Worm (Caenorhabditis elegans) whole organism, midembryonic: ENCODE data around the gene trx-5.

ENCODE experiments used
- T22C8.4 ChIP-seq: fragments of 200-800 bp; sonication (Bioruptor generic); IDR thresholded peaks from 2 replicates; pipeline ENCODE4 v1.3.6; 2022; ENCODE audit warnings: missing genetic modification characterization, missing compliant biosample characterization
- cog-1 ChIP-seq: sonication (generic microtip); optimal IDR thresholded peaks from 2 replicates; lab custom pipeline; 2016; ENCODE audit warnings: missing genetic modification characterization, missing compliant biosample characterization
- flt-1 ChIP-seq: fragments of 200-800 bp; sonication (Bioruptor generic); IDR thresholded peaks from 2 replicates; pipeline ENCODE4 v1.3.6; 2022; ENCODE audit warnings: missing genetic modification characterization, missing compliant biosample characterization
- klf-2 ChIP-seq: fragments of 200-800 bp; sonication (Bioruptor generic); conservative IDR thresholded peaks from 2 replicates; pipeline ENCODE4 v1.3.6; 2022; ENCODE audit warnings: missing genetic modification reagents, missing genetic modification characterization, missing compliant biosample characterization
- med-1 ChIP-seq: sonication (generic microtip); optimal IDR thresholded peaks from 2 replicates; lab custom pipeline; 2017; ENCODE audit warnings: missing genetic modification characterization, mild to moderate bottlenecking, missing compliant biosample characterization, antibody characterized with exemption, missing genetic modification reagents; ENCODE audit not compliant: insufficient read depth
- ref-1 ChIP-seq: fragments of 200-800 bp; sonication (Bioruptor generic); conservative IDR thresholded peaks from 2 replicates; pipeline ENCODE4 v1.3.6; 2022; ENCODE audit warnings: missing genetic modification reagents, missing genetic modification characterization, missing compliant biosample characterization
- tab-1 ChIP-seq: fragments of 200-800 bp; sonication (Bioruptor generic); IDR thresholded peaks from 2 replicates; pipeline ENCODE4 v1.3.6; 2022; ENCODE audit warnings: missing genetic modification characterization, missing compliant biosample characterization
- ztf-23 ChIP-seq: fragments of 200-800 bp; sonication (Bioruptor generic); IDR thresholded peaks from 2 replicates; pipeline ENCODE4 v1.3.6; 2022; ENCODE audit warnings: missing genetic modification reagents, missing genetic modification characterization, missing compliant biosample characterization
- ztf-29 ChIP-seq: fragments of 200-800 bp; sonication (Bioruptor generic); IDR thresholded peaks from 2 replicates; pipeline ENCODE4 v1.3.6; 2022; ENCODE audit warnings: missing genetic modification reagents, missing genetic modification characterization, missing compliant biosample characterization

Gene trx-5

DNA sequence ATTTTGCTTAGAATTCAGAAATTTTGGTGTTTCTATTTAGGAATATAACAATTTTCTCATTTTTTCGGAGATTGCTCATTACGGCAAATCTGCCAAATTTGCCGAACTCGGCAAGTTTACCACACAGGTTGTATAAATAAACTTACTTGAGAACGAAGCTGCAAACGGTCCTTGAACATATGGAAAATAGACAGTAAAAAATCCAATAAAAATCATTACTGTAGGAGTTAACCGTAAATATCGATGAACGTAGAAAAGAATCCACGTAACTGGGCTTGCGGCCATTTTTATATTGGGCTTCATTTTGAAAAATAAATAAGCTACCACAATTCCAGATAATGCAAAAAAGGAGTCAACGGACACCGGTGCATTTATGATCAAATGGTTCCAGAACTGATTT lies 6.0 kb upstream of the trx-5 start:
- TF ChIP-seq T22C8.4 (no peak), ztf-29 (GFP tag; lab: Robert Waterston, UW) (no peak), tab-1 (GFP tag; lab: Robert Waterston, UW) (no peak), ref-1 (no peak), ztf-23 (no peak)

DNA sequence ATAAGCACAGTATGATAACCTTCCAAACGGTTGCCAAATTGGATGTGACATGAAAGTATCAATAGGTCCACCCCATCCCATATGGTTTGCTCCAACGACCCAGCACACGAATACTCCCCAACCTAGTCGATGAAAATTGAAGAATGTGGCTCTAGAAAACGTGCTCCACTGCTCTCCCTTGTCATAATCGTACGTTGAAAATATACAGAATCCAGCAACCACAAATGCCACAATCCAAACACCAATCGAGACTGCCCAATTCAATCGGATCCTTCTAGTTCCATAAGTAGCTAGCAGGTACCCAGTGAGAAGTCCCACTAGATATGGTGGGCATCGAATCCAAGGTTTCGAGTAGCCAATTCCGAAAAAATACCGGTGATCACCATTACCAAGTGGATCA lies 4.6 kb upstream of the trx-5 start:
- TF ChIP-seq flt-1 (GFP tag; lab: Robert Waterston, UW) (no peak), klf-2 (GFP tag; lab: Robert Waterston, UW) (no peak), T22C8.4 (no peak), med-1 (GFP tag; lab: Kevin White, UChicago) (no peak), tab-1 (GFP tag; lab: Robert Waterston, UW) (no peak), ref-1 (no peak), cog-1 (no peak), ztf-29 (GFP tag; lab: Robert Waterston, UW) (no peak), ztf-23 (no peak)

ce11 chrV:1536979-1537378 lies 2.8 kb upstream of the trx-5 start, which contains the start of gene K02H11.9:
TSS of gene K02H11.9 (minus strand) at chrV:1537079.
- no peak for TF ChIP-seq ztf-29 (GFP tag; lab: Robert Waterston, UW)
- TF ChIP-seq T22C8.4 = no peak
- no peak for TF ChIP-seq tab-1 (GFP tag; lab: Robert Waterston, UW)
- TF ChIP-seq med-1 (GFP tag; lab: Kevin White, UChicago) = no peak
- no peak for TF ChIP-seq ztf-23
- TF ChIP-seq flt-1 (GFP tag; lab: Robert Waterston, UW) = no peak
- TF ChIP-seq cog-1 = no peak
- TF ChIP-seq ref-1 = no peak
- TF ChIP-seq klf-2 (GFP tag; lab: Robert Waterston, UW) = no peak

DNA sequence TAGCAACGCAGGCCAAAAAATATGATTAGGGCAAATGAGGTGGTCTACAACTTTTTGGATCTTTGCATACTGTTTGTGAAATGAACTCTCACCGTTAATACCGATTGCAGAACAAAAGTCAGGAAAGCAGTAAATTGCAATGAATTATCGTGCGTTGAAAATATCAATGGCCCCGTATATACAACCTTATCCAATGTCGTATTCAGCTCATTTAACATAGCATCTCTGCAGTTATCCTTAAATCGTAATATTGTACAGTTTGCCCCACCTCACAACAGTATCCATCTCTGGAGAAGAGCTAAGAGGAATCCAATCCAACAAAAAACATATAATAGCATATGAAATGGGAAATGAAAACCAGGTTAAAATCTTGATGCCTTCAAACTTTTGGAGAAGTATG lies 1.8 kb downstream of the trx-5 start:
- TF ChIP-seq ztf-23 = no peak
- no peak for TF ChIP-seq med-1 (GFP tag; lab: Kevin White, UChicago)
- TF ChIP-seq ztf-29 (GFP tag; lab: Robert Waterston, UW) = no peak
- TF ChIP-seq T22C8.4 = no peak
- TF ChIP-seq tab-1 (GFP tag; lab: Robert Waterston, UW) = no peak
- no peak for TF ChIP-seq klf-2 (GFP tag; lab: Robert Waterston, UW)
- TF ChIP-seq flt-1 (GFP tag; lab: Robert Waterston, UW) = no peak
- no peak for TF ChIP-seq ref-1
- no peak for TF ChIP-seq cog-1

DNA sequence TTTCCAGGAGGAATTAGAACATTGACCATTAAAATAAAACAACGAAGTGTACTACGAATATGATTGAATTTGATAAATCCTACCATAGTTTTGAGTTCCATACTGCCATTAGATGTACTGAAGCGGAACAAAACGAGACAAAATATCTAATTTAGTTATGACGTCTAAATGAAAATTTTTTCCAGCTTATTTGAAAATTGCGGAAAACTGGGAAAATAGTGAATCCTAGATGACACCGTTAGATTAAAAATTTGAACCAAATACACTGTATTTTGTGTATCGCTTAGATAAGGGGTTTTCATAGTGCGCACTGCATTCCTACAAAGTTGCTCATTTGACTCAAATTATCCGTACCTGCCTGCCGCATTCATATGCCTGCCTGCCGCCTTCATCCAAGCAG lies 3.1 kb downstream of the trx-5 start, which contains the start of gene K02H11.4:
TSS of gene K02H11.4 (minus strand) at position 101 of the 400 bp plus-strand sequence.
- TF ChIP-seq med-1 (GFP tag; lab: Kevin White, UChicago) (no peak), flt-1 (GFP tag; lab: Robert Waterston, UW) (no peak), ztf-29 (GFP tag; lab: Robert Waterston, UW) (no peak), klf-2 (GFP tag; lab: Robert Waterston, UW) (no peak), ref-1 (no peak), tab-1 (GFP tag; lab: Robert Waterston, UW) (no peak), cog-1 (no peak), T22C8.4 (no peak), ztf-23 (no peak)

ce11 chrV:1527985-1528384 lies 6.2 kb downstream of the trx-5 start, which contains the start of gene str-236:
TSS of gene str-236 (minus strand) at chrV:1528085.
- no peak for TF ChIP-seq tab-1 (GFP tag; lab: Robert Waterston, UW)
- no peak for TF ChIP-seq ref-1
- TF ChIP-seq ztf-23 = no peak
- TF ChIP-seq flt-1 (GFP tag; lab: Robert Waterston, UW) = no peak
- TF ChIP-seq T22C8.4 = no peak
- no peak for TF ChIP-seq med-1 (GFP tag; lab: Kevin White, UChicago)
- no peak for TF ChIP-seq cog-1
- no peak for TF ChIP-seq ztf-29 (GFP tag; lab: Robert Waterston, UW)
- no peak for TF ChIP-seq klf-2 (GFP tag; lab: Robert Waterston, UW)

ce11 chrV:1522485-1522884 lies 11.7 kb downstream of the trx-5 start, which contains the start of gene str-243:
TSS of gene str-243 (plus strand) at chrV:1522785.
- TF ChIP-seq med-1 (GFP tag; lab: Kevin White, UChicago) = no peak
- no peak for TF ChIP-seq ztf-29 (GFP tag; lab: Robert Waterston, UW)
- no peak for TF ChIP-seq ztf-23
- no peak for TF ChIP-seq flt-1 (GFP tag; lab: Robert Waterston, UW)

DNA sequence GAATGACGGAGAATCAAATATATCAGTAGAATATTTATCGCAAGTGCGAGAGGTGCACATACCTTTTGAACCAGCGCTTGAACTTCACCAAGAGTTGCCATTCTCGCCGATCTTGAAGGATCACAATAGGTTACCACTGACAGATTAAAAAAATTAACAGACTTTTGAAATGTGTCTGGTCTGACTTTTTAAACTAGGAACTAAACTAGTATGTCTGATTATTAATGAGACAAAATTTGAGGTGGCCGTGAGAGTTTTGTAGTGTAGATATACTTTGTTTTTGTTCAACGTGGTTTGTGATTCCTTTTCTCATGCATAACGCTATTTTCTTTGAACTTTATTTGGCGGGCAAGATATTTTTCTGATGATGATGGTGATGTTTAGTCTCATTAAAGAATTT lies 12.4 kb downstream of the trx-5 start, which contains the start of gene str-240:
TSS of gene str-240 (minus strand) at position 101 of the 400 bp plus-strand sequence.
- no peak for TF ChIP-seq T22C8.4
- TF ChIP-seq ref-1 = no peak
- no peak for TF ChIP-seq tab-1 (GFP tag; lab: Robert Waterston, UW)
- TF ChIP-seq ztf-29 (GFP tag; lab: Robert Waterston, UW) = no peak
- TF ChIP-seq cog-1 = no peak
- TF ChIP-seq med-1 (GFP tag; lab: Kevin White, UChicago) = no peak
- no peak for TF ChIP-seq klf-2 (GFP tag; lab: Robert Waterston, UW)
- no peak for TF ChIP-seq ztf-23
- no peak for TF ChIP-seq flt-1 (GFP tag; lab: Robert Waterston, UW)

DNA sequence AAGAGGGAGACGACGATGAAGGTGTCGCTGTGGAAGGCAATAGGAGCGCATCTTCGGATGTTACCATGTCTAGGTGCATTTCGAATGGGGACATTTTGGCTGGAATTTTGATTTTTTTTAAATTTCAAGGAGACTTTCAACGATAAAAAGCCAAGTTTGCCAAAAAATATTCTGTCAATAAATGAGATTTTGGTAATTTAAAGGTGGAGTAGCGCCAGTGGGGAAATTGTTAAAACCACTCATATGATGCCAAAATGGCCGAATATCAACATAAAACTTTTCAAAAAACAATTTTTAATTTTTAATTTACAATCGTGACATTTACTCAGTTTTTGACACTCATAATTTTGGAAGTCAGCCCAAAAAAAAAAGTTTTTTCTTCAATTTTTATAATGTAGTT lies 22.7 kb downstream of the trx-5 start, which contains the start of gene nhr-260:
TSS of gene nhr-260 (minus strand) at position 101 of the 400 bp plus-strand sequence.
- TF ChIP-seq ztf-29 (GFP tag; lab: Robert Waterston, UW) (no peak), ref-1 (no peak), cog-1 (no peak), med-1 (GFP tag; lab: Kevin White, UChicago) (no peak), klf-2 (GFP tag; lab: Robert Waterston, UW) (no peak), T22C8.4 (no peak), ztf-23 (no peak), flt-1 (GFP tag; lab: Robert Waterston, UW) (no peak), tab-1 (GFP tag; lab: Robert Waterston, UW) (no peak)

DNA sequence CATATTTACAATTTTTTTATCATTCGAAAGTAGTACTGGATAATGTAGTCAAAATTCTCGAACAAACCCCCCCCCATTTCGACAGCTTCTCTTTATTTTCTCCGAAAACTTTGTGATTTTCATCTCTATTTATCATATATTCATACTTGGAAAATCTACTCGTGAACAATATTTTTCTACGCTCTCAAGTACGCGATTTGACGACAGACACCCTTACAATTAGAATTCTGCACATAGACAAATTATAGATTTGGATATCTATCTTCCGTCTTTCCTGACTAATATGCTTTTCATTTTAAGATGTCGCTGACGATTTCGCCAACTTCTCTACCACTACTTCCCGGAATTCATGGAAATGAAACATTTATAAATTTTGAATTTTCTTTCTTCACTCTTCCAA lies 28.2 kb downstream of the trx-5 start, which contains the start of gene sru-28:
TSS of gene sru-28 (plus strand) at position 301 of the 400 bp plus-strand sequence.
- no peak for TF ChIP-seq klf-2 (GFP tag; lab: Robert Waterston, UW)
- TF ChIP-seq flt-1 (GFP tag; lab: Robert Waterston, UW) = no peak
- no peak for TF ChIP-seq ztf-23
- no peak for TF ChIP-seq T22C8.4
- no peak for TF ChIP-seq cog-1
- no peak for TF ChIP-seq ref-1
- no peak for TF ChIP-seq tab-1 (GFP tag; lab: Robert Waterston, UW)
- TF ChIP-seq med-1 (GFP tag; lab: Kevin White, UChicago) = no peak
- TF ChIP-seq ztf-29 (GFP tag; lab: Robert Waterston, UW) = no peak
